Worm (Caenorhabditis elegans) whole organism, young adult: ENCODE measurements around the gene Y69H2.3.

Source experiments
- B0336.3 ChIP-seq: fragments of 200-800 bp; sonication (Bioruptor generic); IDR thresholded peaks from 2 replicates; pipeline ENCODE4 v1.3.6; 2022; ENCODE audit warnings: missing genetic modification characterization, missing compliant biosample characterization
- C06A6.2 ChIP-seq: fragments of 200-800 bp; sonication (Bioruptor generic); conservative IDR thresholded peaks from 2 replicates; pipeline ENCODE4 v1.3.6; 2022; ENCODE audit warnings: missing genetic modification characterization, missing compliant biosample characterization
- C17E4.6 ChIP-seq: fragments of 200-800 bp; sonication (Bioruptor generic); IDR thresholded peaks from 2 replicates; pipeline ENCODE4 v1.3.6; 2022; ENCODE audit warnings: missing genetic modification reagents, missing genetic modification characterization, missing compliant biosample characterization
- F22D6.2 ChIP-seq: sonication (generic microtip); optimal IDR thresholded peaks from 2 replicates; lab custom pipeline; 2016; ENCODE audit warnings: mild to moderate bottlenecking, missing genetic modification characterization, missing compliant biosample characterization
- F55B11.4 ChIP-seq: sonication (generic microtip); optimal IDR thresholded peaks from 2 replicates; lab custom pipeline; 2016; ENCODE audit warnings: missing compliant biosample characterization, missing genetic modification characterization, borderline replicate concordance; ENCODE audit not compliant: insufficient read depth
- K12H6.12 ChIP-seq: fragments of 200-800 bp; sonication (Bioruptor generic); optimal IDR thresholded peaks from 2 replicates; lab custom pipeline; 2018; ENCODE audit warnings: mild to moderate bottlenecking, missing genetic modification characterization, missing compliant biosample characterization
- T07F8.4 ChIP-seq: sonication (generic microtip); optimal IDR thresholded peaks from 2 replicates; lab custom pipeline; 2016; ENCODE audit warnings: mild to moderate bottlenecking, missing genetic modification characterization, moderate library complexity, missing compliant biosample characterization
- T26A5.8 ChIP-seq: sonication (generic microtip); optimal IDR thresholded peaks from 2 replicates; lab custom pipeline; 2016; ENCODE audit warnings: missing genetic modification characterization, missing compliant biosample characterization
- Y53F4B.3 ChIP-seq: fragments of 200-800 bp; sonication (Bioruptor generic); IDR thresholded peaks from 2 replicates; pipeline ENCODE4 v1.3.6; 2022; ENCODE audit warnings: missing genetic modification reagents, missing genetic modification characterization, missing compliant biosample characterization
- Y56A3A.18 ChIP-seq: fragments of 200-800 bp; sonication (Bioruptor generic); IDR thresholded peaks from 2 replicates; pipeline ENCODE4 v1.3.6; 2022; ENCODE audit warnings: missing genetic modification reagents, missing genetic modification characterization, missing compliant biosample characterization
- Y79H2A.3 ChIP-seq: fragments of 200-800 bp; sonication (Bioruptor generic); conservative IDR thresholded peaks from 2 replicates; pipeline ENCODE4 v1.3.6; 2022; ENCODE audit warnings: missing genetic modification reagents, missing genetic modification characterization, missing compliant biosample characterization
- akir-1 ChIP-seq: fragments of 200-800 bp; sonication (Bioruptor generic); optimal IDR thresholded peaks from 2 replicates; lab custom pipeline; 2018; ENCODE audit warnings: mild to moderate bottlenecking, missing genetic modification characterization, moderate library complexity, missing compliant biosample characterization
- ama-1 ChIP-seq, 3 experiments: fragments of 150-350 bp in 1 of 3; sonication (generic microtip) in 2 of 3; optimal IDR thresholded peaks; 2 replicates each; lab custom pipeline; 2014 to 2018; ENCODE audit warnings: missing biosample characterization in 2 of 3, missing genetic modification characterization in 2 of 3, missing genetic modification reagents in 2 of 3
- aptf-3 ChIP-seq: fragments of 200-800 bp; sonication (Bioruptor generic); IDR thresholded peaks from 2 replicates; pipeline ENCODE4 v1.3.6; 2022; ENCODE audit warnings: missing genetic modification characterization, missing compliant biosample characterization
- attf-3 ChIP-seq: fragments of 200-800 bp; sonication (Bioruptor generic); conservative IDR thresholded peaks from 2 replicates; pipeline ENCODE4 v1.3.6; 2022; ENCODE audit warnings: missing genetic modification reagents, missing genetic modification characterization, missing compliant biosample characterization
- attf-5 ChIP-seq: fragments of 200-800 bp; sonication (Bioruptor generic); optimal IDR thresholded peaks from 2 replicates; lab custom pipeline; 2018; ENCODE audit warnings: mild to moderate bottlenecking, missing genetic modification characterization, missing compliant biosample characterization
- ceh-58 ChIP-seq: fragments of 200-800 bp; sonication (Bioruptor generic); IDR thresholded peaks from 2 replicates; pipeline ENCODE4 v1.3.6; 2022; ENCODE audit warnings: missing genetic modification characterization, missing compliant biosample characterization
- die-1 ChIP-seq: sonication (generic microtip); optimal IDR thresholded peaks from 2 replicates; lab custom pipeline; 2016; ENCODE audit warnings: missing genotype, mild to moderate bottlenecking, missing genetic modification characterization, missing compliant biosample characterization
- dox-1 ChIP-seq: fragments of 200-800 bp; sonication (Bioruptor generic); IDR thresholded peaks from 2 replicates; pipeline ENCODE4 v1.3.6; 2022; ENCODE audit warnings: missing genetic modification reagents, missing genetic modification characterization, missing compliant biosample characterization
- dpff-1 ChIP-seq: sonication (generic microtip); optimal IDR thresholded peaks from 2 replicates; lab custom pipeline; 2017; ENCODE audit warnings: mild to moderate bottlenecking, missing genetic modification characterization, missing compliant biosample characterization
- efl-1 ChIP-seq: fragments of 150-350 bp; optimal IDR thresholded peaks from 2 replicates; lab custom pipeline; 2014; ENCODE audit warnings: missing biosample characterization, missing genetic modification reagents, missing genetic modification characterization
- egrh-3 ChIP-seq: fragments of 200-800 bp; sonication (Bioruptor generic); IDR thresholded peaks from 2 replicates; pipeline ENCODE4 v1.3.6; 2022; ENCODE audit warnings: missing genetic modification reagents, missing genetic modification characterization, missing compliant biosample characterization
- ets-4 ChIP-seq: fragments of 200-800 bp; sonication (Bioruptor generic); optimal IDR thresholded peaks from 2 replicates; lab custom pipeline; 2018; ENCODE audit warnings: mild to moderate bottlenecking, missing genetic modification characterization, missing compliant biosample characterization
- gei-17 ChIP-seq: fragments of 200-800 bp; sonication (Bioruptor generic); optimal IDR thresholded peaks from 2 replicates; lab custom pipeline; 2018; ENCODE audit warnings: mild to moderate bottlenecking, missing genetic modification characterization, missing compliant biosample characterization
- hmg-20 ChIP-seq: fragments of 200-800 bp; sonication (Bioruptor generic); IDR thresholded peaks from 2 replicates; pipeline ENCODE4 v1.3.6; 2022; ENCODE audit warnings: missing genetic modification reagents, missing genetic modification characterization, missing compliant biosample characterization
- hsf-1 ChIP-seq: fragments of 200-800 bp; sonication (Bioruptor generic); IDR thresholded peaks from 2 replicates; pipeline ENCODE4 v1.3.6; 2022; ENCODE audit warnings: missing genetic modification reagents, missing genetic modification characterization, missing compliant biosample characterization
- let-526 ChIP-seq: fragments of 200-800 bp; sonication (Bioruptor generic); IDR thresholded peaks from 2 replicates; pipeline ENCODE4 v1.3.6; 2022; ENCODE audit warnings: missing genetic modification reagents, missing genetic modification characterization, missing compliant biosample characterization
- mel-28 ChIP-seq: sonication (generic microtip); optimal IDR thresholded peaks from 2 replicates; lab custom pipeline; 2016; ENCODE audit warnings: borderline replicate concordance, mild to moderate bottlenecking, missing genetic modification characterization, missing compliant biosample characterization
- pha-4 ChIP-seq: fragments of 150-350 bp; sonication (generic microtip); optimal IDR thresholded peaks from 2 replicates; lab custom pipeline; 2014; ENCODE audit warnings: missing biosample characterization, missing genetic modification reagents, missing genetic modification characterization
- rec-8 ChIP-seq, 2 experiments: sonication (generic microtip); optimal IDR thresholded peaks; 2 replicates each; lab custom pipeline; 2016; ENCODE audit warnings: mild to moderate bottlenecking in 2 of 2, missing genetic modification characterization in 2 of 2, missing genetic modification reagents in 2 of 2, missing genotype in 2 of 2, missing biosample characterization in 1 of 2, missing compliant biosample characterization in 1 of 2, moderate library complexity in 1 of 2
- repo-1 ChIP-seq: sonication (generic microtip); optimal IDR thresholded peaks from 2 replicates; lab custom pipeline; 2017; ENCODE audit warnings: mild to moderate bottlenecking, missing genetic modification characterization, missing compliant biosample characterization
- rpc-1 ChIP-seq, 2 experiments: fragments of 150-350 bp in 1 of 2; sonication (generic microtip) in 1 of 2; optimal IDR thresholded peaks; 2 replicates each; lab custom pipeline; 2014 to 2018; ENCODE audit warnings: missing biosample characterization in 1 of 2, missing genetic modification characterization in 1 of 2, missing genetic modification reagents in 1 of 2, missing genotype in 1 of 2
- snpc-3.4 ChIP-seq: sonication (generic microtip); optimal IDR thresholded peaks from 2 replicates; lab custom pipeline; 2017; ENCODE audit warnings: missing genetic modification characterization, mild to moderate bottlenecking, missing compliant biosample characterization, antibody characterized with exemption, moderate library complexity, missing genotype, missing genetic modification reagents
- somi-1 ChIP-seq: fragments of 200-800 bp; sonication (Bioruptor generic); optimal IDR thresholded peaks from 2 replicates; lab custom pipeline; 2018; ENCODE audit warnings: mild to moderate bottlenecking, missing genetic modification characterization, missing compliant biosample characterization
- tbp1 ChIP-seq: fragments of 200-800 bp; sonication (Bioruptor generic); optimal IDR thresholded peaks from 2 replicates; lab custom pipeline; 2018; ENCODE audit warnings: mild to moderate bottlenecking, missing genetic modification characterization, missing compliant biosample characterization
- unc-62 ChIP-seq: fragments of 150-350 bp; optimal IDR thresholded peaks from 2 replicates; lab custom pipeline; 2014; ENCODE audit warnings: missing biosample characterization, missing genetic modification reagents, missing genetic modification characterization
- xnd-1 ChIP-seq: sonication (generic microtip); optimal IDR thresholded peaks from 2 replicates; lab custom pipeline; 2016; ENCODE audit warnings: missing genotype, missing genetic modification reagents, missing genetic modification characterization, missing compliant biosample characterization
- ztf-3 ChIP-seq: fragments of 200-800 bp; sonication (Bioruptor generic); optimal IDR thresholded peaks from 2 replicates; lab custom pipeline; 2018; ENCODE audit warnings: mild to moderate bottlenecking, missing genetic modification characterization, missing compliant biosample characterization

Y69H2.3 gene

DNA sequence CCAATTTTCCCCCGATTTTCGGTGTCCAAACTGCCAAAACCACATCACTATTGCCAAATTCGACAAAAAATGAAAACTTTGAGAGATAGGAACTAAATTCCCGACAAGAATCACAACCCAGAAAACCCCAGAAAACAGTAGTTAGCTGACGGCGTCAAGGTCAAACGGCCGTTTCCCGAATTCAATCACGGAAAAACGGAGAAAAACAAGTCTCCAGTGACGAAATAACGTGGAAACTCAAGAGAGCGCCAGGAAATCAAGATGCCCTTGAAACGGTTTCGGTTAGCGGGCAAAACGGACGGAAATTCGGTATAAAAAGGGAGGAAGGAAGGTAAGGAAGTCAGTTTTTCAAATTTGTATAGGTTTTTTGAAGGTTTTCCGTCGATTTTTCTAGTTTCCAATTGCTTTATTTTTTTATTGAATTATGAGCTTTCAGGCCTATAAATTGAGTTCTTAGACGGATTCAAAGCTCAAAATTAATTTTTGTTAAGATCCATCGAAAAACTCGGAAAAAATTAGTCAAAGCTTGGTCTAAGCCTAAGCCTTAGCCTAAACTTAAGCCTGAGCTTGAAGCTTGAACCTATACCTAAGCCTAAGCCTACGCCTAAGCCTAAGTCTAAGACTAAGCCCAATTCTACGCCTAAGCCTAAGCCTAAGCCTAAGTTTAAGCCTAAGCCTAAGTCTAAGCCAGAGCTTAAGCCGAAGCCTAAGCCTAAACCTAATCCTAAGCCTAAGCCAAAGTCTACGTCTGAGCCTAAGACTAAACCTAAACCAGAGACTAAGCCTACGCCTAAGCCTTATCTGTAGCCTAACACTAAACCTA is 26.2 kb downstream of the Y69H2.3 start (continued):
- TF ChIP-seq C17E4.6 (GFP tag; lab: Robert Waterston, UW): no peak
- no peak for TF ChIP-seq rec-8 (tag; optimal IDR thresholded peaks at IDR 0.05; lab: Kevin White, UChicago)
- TF ChIP-seq egrh-3 (GFP tag; lab: Robert Waterston, UW): no peak
- TF ChIP-seq mel-28 (tag; lab: Kevin White, UChicago): no peak
- TF ChIP-seq B0336.3 (GFP tag; lab: Robert Waterston, UW): no peak
- no peak for TF ChIP-seq F55B11.4 (tag; lab: Kevin White, UChicago)
- no peak for TF ChIP-seq unc-62 (GFP tag; lab: Kevin White, UChicago)
- peak; percentile 55 for TF ChIP-seq ama-1 (optimal IDR thresholded peaks at IDR 0.05; lab: Kevin White, UChicago)
- TF ChIP-seq ama-1 (GFP tag; optimal IDR thresholded peaks at IDR 0.05; lab: Kevin White, UChicago): no peak
- TF ChIP-seq repo-1: no peak
- no peak for TF ChIP-seq tbp1
- TF ChIP-seq ets-4: no peak
- peak; percentile 21; the same call in 1 of the 2 replicates for TF ChIP-seq Y56A3A.18 (GFP tag; lab: Robert Waterston, UW)
- TF ChIP-seq C06A6.2 (GFP tag; lab: Robert Waterston, UW): no peak
- peak; percentile 4 for TF ChIP-seq rpc-1 (optimal IDR thresholded peaks at IDR 0.05; lab: Kevin White, UChicago)
- no peak for TF ChIP-seq rpc-1 (tag; optimal IDR thresholded peaks at IDR 0.05; lab: Kevin White, UChicago)
- no peak for TF ChIP-seq dox-1 (GFP tag; lab: Robert Waterston, UW)
- TF ChIP-seq xnd-1 (tag; lab: Kevin White, UChicago): no peak
- no peak for TF ChIP-seq snpc-3.4
- TF ChIP-seq somi-1 (GFP tag; lab: Kevin White, UChicago): no peak
- no peak for TF ChIP-seq Y79H2A.3
- TF ChIP-seq efl-1 (GFP tag; lab: Kevin White, UChicago): no peak

- TF ChIP-seq gei-17 (no peak), hmg-20 (GFP tag; lab: Robert Waterston, UW) (no peak), mel-28 (tag; lab: Kevin White, UChicago) (no peak), T26A5.8 (no peak), T07F8.4 (tag; lab: Kevin White, UChicago) (no peak), hsf-1 (no peak), F22D6.2 (tag; lab: Kevin White, UChicago) (no peak), pha-4 (tag; lab: Kevin White, UChicago) (no peak), ama-1 (optimal IDR thresholded peaks at IDR 0.05; lab: Kevin White, UChicago) (no peak), ama-1 (GFP tag; optimal IDR thresholded peaks at IDR 0.05; lab: Kevin White, UChicago) (no peak)
Observed at ce11 chrV:18636248-18636647, 27.7 kb downstream of the Y69H2.3 start, which contains the start of gene egas-3. TSS of gene egas-3 (minus strand) at chrV:18636348.

DNA sequence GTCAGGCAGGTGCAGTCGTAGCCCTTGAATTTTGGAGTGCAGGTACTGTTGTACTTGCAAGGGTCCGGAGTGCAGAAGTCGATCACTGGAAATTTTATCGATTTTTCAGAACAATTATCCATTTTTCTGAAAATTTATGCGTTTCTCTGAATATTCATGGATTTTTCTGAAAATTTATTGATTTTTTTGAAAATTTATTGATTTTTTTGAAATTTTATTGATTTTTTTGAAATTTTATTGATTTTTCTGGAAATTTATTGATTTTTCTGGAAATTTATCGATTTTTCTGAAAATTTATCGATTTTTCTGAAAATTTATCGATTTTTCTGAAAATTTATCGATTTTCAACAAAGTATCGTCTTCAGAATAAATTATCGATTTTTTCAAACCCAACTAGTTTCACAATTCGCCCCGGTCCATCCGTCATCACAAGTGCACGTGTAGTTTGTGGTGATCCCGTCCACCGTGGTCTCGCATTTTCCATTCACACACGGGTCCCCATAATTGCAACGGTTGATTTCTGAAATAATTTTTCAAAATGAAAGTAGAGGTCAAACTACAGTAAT is 31.9 kb downstream of the Y69H2.3 start:
- TF ChIP-seq die-1 (tag; lab: Kevin White, UChicago) (no peak), let-526 (GFP tag; lab: Robert Waterston, UW) (no peak), ceh-58 (GFP tag; lab: Robert Waterston, UW) (no peak), ztf-3 (no peak), attf-5 (no peak), akir-1 (GFP tag; lab: Kevin White, UChicago) (no peak), rpc-1 (optimal IDR thresholded peaks at IDR 0.05; lab: Kevin White, UChicago) (no peak), rpc-1 (tag; optimal IDR thresholded peaks at IDR 0.05; lab: Kevin White, UChicago) (no peak), hsf-1 (no peak), K12H6.12 (tag; lab: Kevin White, UChicago) (no peak), dpff-1 (tag; lab: Kevin White, UChicago) (no peak), aptf-3 (GFP tag; lab: Robert Waterston, UW) (no peak), Y53F4B.3 (GFP tag; lab: Robert Waterston, UW) (no peak), attf-3 (no peak)
